Fruit fly (Drosophila melanogaster) whole organism: ENCODE data around the gene nuf.

Experiments
- CG8478 ChIP-seq: fragments of >200 bp; optimal IDR thresholded peaks from 2 replicates; lab custom pipeline; 2018; ENCODE audit warnings: inconsistent platforms
- Dll ChIP-seq: fragments of >200 bp; optimal IDR thresholded peaks from 2 replicates; lab custom pipeline; 2017
- EcR ChIP-seq, 2 experiments: fragments of >200 bp; optimal IDR thresholded peaks; 2 replicates each; lab custom pipeline; 2017; ENCODE audit warnings: missing biosample characterization in 2 of 2, missing genetic modification characterization in 2 of 2, missing genetic modification reagents in 2 of 2
- pan ChIP-seq: fragments of >200 bp; optimal IDR thresholded peaks from 2 replicates; lab custom pipeline; 2017
- psq ChIP-seq: fragments of >200 bp; optimal IDR thresholded peaks from 2 replicates; lab custom pipeline; 2017
- usp ChIP-seq: fragments of >200 bp; optimal IDR thresholded peaks from 2 replicates; lab custom pipeline; 2017; ENCODE audit warnings: missing biosample characterization, missing genetic modification characterization, mixed read lengths

dm6 chr3L:14190625-14191475, at the start of gene nuf:
- TF ChIP-seq CG8478 (lab: Kevin White, UChicago), result no peak
- no peak for TF ChIP-seq pan (lab: Kevin White, UChicago)
- TF ChIP-seq usp (GFP tag; lab: Kevin White, UChicago), result no peak
- no peak for TF ChIP-seq psq (lab: Kevin White, UChicago)
- TF ChIP-seq EcR (GFP tag; optimal IDR thresholded peaks at IDR 0.05; lab: Kevin White, UChicago), result no peak
- no peak for TF ChIP-seq Dll (lab: Kevin White, UChicago)
